Worm (Caenorhabditis elegans): ENCODE measurements around the gene mboa-4.

DNA sequence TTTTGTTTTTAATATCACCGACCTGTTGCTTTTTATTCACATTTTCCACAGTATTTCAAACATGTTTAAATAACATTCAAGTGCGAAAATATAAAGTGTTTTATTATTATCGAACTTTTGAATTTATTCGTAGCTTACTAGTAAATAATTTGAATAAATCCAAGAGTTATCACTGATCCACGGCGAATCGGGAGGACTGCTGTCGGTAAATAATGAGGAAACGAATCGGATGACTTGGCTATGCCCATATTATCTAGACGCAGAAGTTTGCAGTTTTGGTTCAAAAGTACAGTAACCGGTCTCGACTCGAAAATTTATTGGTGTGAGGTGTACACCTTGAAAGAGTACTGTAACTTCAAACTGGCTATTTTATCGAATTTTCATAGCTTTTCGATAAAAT, 3.3 kb downstream of the mboa-4 start:
- TF ChIP-seq him-1 (tag; optimal IDR thresholded peaks at IDR 0.05) (no peak), dao-5 (tag; optimal IDR thresholded peaks at IDR 0.05) (no peak)

Data from whole organism, L4/young adult.